Fruit fly (Drosophila melanogaster): ENCODE measurements around the gene prc.

DNA sequence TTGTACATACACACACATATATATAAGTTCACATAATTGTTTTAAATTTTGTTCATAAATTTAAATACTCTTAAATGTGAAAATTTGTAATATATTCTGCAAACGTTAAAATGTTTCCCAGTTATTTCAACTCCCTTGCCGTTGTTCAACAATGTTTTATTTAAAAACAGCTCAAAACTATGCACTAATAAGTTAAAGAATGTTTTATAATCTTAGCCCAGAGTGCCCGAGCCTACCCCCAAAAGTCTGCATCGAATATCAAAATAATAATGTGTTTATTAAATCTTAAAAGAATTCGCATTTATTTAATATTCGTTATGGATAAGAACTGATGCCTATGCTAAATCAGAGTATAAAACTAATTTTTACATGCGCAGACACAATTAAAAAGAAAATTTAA is 42.0 kb upstream of the prc start:
- no peak for TF ChIP-seq psq (GFP tag; optimal IDR thresholded peaks at IDR 0.05)
- no peak for TF ChIP-seq rgr (GFP tag; optimal IDR thresholded peaks at IDR 0.05)
- TF ChIP-seq tai (GFP tag; optimal IDR thresholded peaks at IDR 0.05), result no peak
- TF ChIP-seq Mio (GFP tag; optimal IDR thresholded peaks at IDR 0.05), result no peak
- no peak for TF ChIP-seq Abd-B (GFP tag; optimal IDR thresholded peaks at IDR 0.05)
- no peak for TF ChIP-seq Hr78 (GFP tag; optimal IDR thresholded peaks at IDR 0.05)
- TF ChIP-seq h (GFP tag; optimal IDR thresholded peaks at IDR 0.05), result no peak

Measured in whole organism, wandering third instar larva.